Worm (Caenorhabditis elegans): ENCODE results near the gene hog-1.

hog-1 gene

ce11 chrX:5811997-5812562 lies 42.0 kb downstream of the hog-1 start (continued):
- peak; percentile 84 for TF ChIP-seq hlh-30 (tag; optimal IDR thresholded peaks at IDR 0.05; ENCODE audit: insufficient read depth)
- TF ChIP-seq mdt-29 (GFP tag; IDR thresholded peaks at IDR 0.05) = no peak
- TF ChIP-seq tag-97 (GFP tag; IDR thresholded peaks at IDR 0.05) = no peak
- TF ChIP-seq mdl-1 (tag; optimal IDR thresholded peaks at IDR 0.05) = peak; percentile 64 to 93

DNA sequence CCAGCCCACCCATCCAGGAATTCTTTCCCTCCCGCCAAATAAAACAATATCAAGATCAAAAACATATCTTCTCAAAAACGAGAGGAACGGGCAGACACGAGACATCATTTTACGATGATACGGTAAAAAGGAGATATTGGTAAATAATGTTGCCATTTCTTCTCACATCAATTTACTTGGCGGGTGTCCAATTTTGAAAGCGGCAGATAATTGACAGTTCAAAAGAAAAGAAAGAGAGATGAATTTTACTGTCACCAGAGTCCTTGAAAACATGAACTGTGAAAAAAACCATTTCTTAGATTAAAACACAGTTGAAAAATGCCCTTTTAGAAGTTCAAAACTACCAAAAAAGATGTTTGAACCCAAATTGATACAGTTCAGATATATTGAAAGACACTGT lies 43.4 kb downstream of the hog-1 start:
- TF ChIP-seq nhr-28 (tag; optimal IDR thresholded peaks at IDR 0.05) (peak; percentile 67), nhr-111 (GFP tag; optimal IDR thresholded peaks at IDR 0.05) (no peak), nhr-25 (tag; optimal IDR thresholded peaks at IDR 0.05; ENCODE audit: borderline replicate concordance, insufficient read depth) (peak; percentile 20), saeg-2 (GFP tag; IDR thresholded peaks at IDR 0.05) (no peak), Y48G9A.11 (GFP tag; IDR thresholded peaks at IDR 0.05) (no peak), mxl-2 (GFP tag; conservative IDR thresholded peaks at IDR 0.05) (no peak), aha-1 (tag) (peak; percentile 44), mep-1 (tag; optimal IDR thresholded peaks at IDR 0.05) (peak; percentile 31), hlh-30 (tag; optimal IDR thresholded peaks at IDR 0.05; ENCODE audit: insufficient read depth) (peak; percentile 17), lsy-2 (tag; optimal IDR thresholded peaks at IDR 0.05) (no peak), mdl-1 (tag; optimal IDR thresholded peaks at IDR 0.05) (peak in 1 of 2 experiments; percentile 38), ztf-11 (tag; optimal IDR thresholded peaks at IDR 0.05) (no peak)

ce11 chrX:5805872-5806472 lies 48.1 kb downstream of the hog-1 start, which contains the start of gene F13D11.3:
F13D11.3 (minus strand) TSS chrX:5805922.
- TF ChIP-seq unc-62 (GFP tag; optimal IDR thresholded peaks at IDR 0.05 in 1 of 2) (peak in 1 of 2 experiments; percentile 77), unc-62 (tag; optimal IDR thresholded peaks at IDR 0.05) (no peak), daf-16 (GFP tag; optimal IDR thresholded peaks at IDR 0.05) (peak in 1 of 2 experiments; percentile 34), daf-16 (tag; optimal IDR thresholded peaks at IDR 0.05) (no peak), T20F7.1 (GFP tag; optimal IDR thresholded peaks at IDR 0.05) (no peak)

DNA sequence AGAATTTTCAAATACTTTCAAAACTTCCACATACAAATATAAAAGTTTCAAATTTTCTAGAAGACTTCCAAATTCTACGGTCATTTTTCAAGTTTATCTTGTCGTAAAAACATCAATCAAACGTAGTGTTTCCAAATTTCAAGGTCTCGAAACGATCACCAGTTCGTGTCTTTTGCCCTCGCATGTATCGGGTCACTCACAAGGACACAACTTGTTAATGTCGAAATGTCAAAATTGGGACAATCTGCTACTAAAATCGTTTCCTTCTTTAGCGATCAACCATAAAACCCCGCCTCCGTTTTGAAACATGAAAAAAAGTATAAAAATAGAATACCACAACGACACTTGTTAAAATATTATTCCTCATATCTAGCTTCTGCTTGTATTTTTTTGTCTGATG lies 50.6 kb downstream of the hog-1 start:
- TF ChIP-seq fkh-10 (GFP tag; optimal IDR thresholded peaks at IDR 0.05) (no peak), unc-62 (GFP tag; optimal IDR thresholded peaks at IDR 0.05 in 1 of 2) (peak in 1 of 2 experiments; percentile 96), unc-62 (tag; optimal IDR thresholded peaks at IDR 0.05) (no peak), F26F4.8 (GFP tag; conservative IDR thresholded peaks at IDR 0.05) (no peak), nhr-25 (tag; optimal IDR thresholded peaks at IDR 0.05; ENCODE audit: borderline replicate concordance, insufficient read depth) (peak; percentile 81), R02D3.7 (tag; optimal IDR thresholded peaks at IDR 0.05) (no peak)

- TF ChIP-seq T26A8.4 (GFP tag; IDR thresholded peaks at IDR 0.05) (no peak), spr-1 (tag; optimal IDR thresholded peaks at IDR 0.05) (no peak), hlh-30 (tag; optimal IDR thresholded peaks at IDR 0.05; ENCODE audit: insufficient read depth) (no peak), F10B5.3 (tag; optimal IDR thresholded peaks at IDR 0.05) (no peak), rbr-2 (tag; optimal IDR thresholded peaks at IDR 0.05) (no peak), lim-7 (GFP tag; IDR thresholded peaks at IDR 0.05) (no peak), ztf-11 (tag; optimal IDR thresholded peaks at IDR 0.05) (no peak), zip-11 (GFP tag; IDR thresholded peaks at IDR 0.05) (no peak), D1046.2 (GFP tag; IDR thresholded peaks at IDR 0.05) (no peak), unc-130 (GFP tag; optimal IDR thresholded peaks at IDR 0.05) (no peak), hmg-1.1 (GFP tag; IDR thresholded peaks at IDR 0.05) (no peak), pqm-1 (tag; optimal IDR thresholded peaks at IDR 0.05) (no peak), F49E8.2 (tag; optimal IDR thresholded peaks at IDR 0.05; ENCODE audit: borderline replicate concordance) (no peak)
Measured at ce11 chrX:5802582-5802981, 51.5 kb downstream of the hog-1 start.
